Worm (Caenorhabditis elegans) whole organism, mixed stage, embryonic: Measurements from ENCODE around the gene tiar-1.

Source experiments
- lin-13 ChIP-seq: fragments of 150-350 bp; optimal IDR thresholded peaks from 2 replicates; lab custom pipeline; 2014; ENCODE audit warnings: missing biosample characterization, missing genetic modification characterization
- nhr-12 ChIP-seq: fragments of 150-350 bp; optimal IDR thresholded peaks from 2 replicates; lab custom pipeline; 2014; ENCODE audit warnings: missing biosample characterization, missing genetic modification characterization
- nhr-2 ChIP-seq: fragments of 150-350 bp; optimal IDR thresholded peaks from 2 replicates; lab custom pipeline; 2014; ENCODE audit warnings: missing biosample characterization, missing genetic modification characterization
- pha-4 ChIP-seq: fragments of 150-350 bp; optimal IDR thresholded peaks from 2 replicates; lab custom pipeline; 2018; ENCODE audit warnings: missing biosample characterization, missing genetic modification reagents, missing genetic modification characterization
- sem-2 ChIP-seq: fragments of 200-800 bp; sonication (Bioruptor generic); optimal IDR thresholded peaks from 2 replicates; lab custom pipeline; 2018; ENCODE audit warnings: mild to moderate bottlenecking, missing genetic modification characterization, missing compliant biosample characterization
- snpc-4 ChIP-seq: fragments of 150-350 bp; optimal IDR thresholded peaks from 2 replicates; lab custom pipeline; 2014; ENCODE audit warnings: missing biosample characterization, missing genetic modification characterization
- sptf-1 ChIP-seq: sonication (generic microtip); optimal IDR thresholded peaks from 2 replicates; lab custom pipeline; 2017; ENCODE audit warnings: mild to moderate bottlenecking, missing genetic modification characterization, moderate library complexity, missing compliant biosample characterization
- tbx-8 ChIP-seq: fragments of 200-800 bp; sonication (Bioruptor generic); optimal IDR thresholded peaks from 2 replicates; lab custom pipeline; 2018; ENCODE audit warnings: mild to moderate bottlenecking, missing genetic modification characterization, moderate library complexity, missing compliant biosample characterization
- unc-62 ChIP-seq: fragments of 150-350 bp; optimal IDR thresholded peaks from 2 replicates; lab custom pipeline; 2014; ENCODE audit warnings: missing biosample characterization, missing genetic modification reagents, missing genetic modification characterization
- ztf-11 ChIP-seq: fragments of 150-350 bp; optimal IDR thresholded peaks from 2 replicates; lab custom pipeline; 2014; ENCODE audit warnings: missing biosample characterization, missing genetic modification characterization

ce11 chrII:5688959-5689358, 25.7 kb downstream of the tiar-1 start, which contains the start of gene C25H3.11:
- TF ChIP-seq ztf-11 (tag; lab: Kevin White, UChicago) (no peak), pha-4 (no peak), snpc-4 (tag; lab: Kevin White, UChicago) (no peak), sem-2 (GFP tag; lab: Kevin White, UChicago) (no peak), nhr-2 (peak; percentile 12), sptf-1 (tag; lab: Kevin White, UChicago) (no peak), unc-62 (GFP tag; lab: Kevin White, UChicago) (no peak), nhr-12 (tag; lab: Kevin White, UChicago) (no peak), lin-13 (no peak), tbx-8 (GFP tag; lab: Kevin White, UChicago) (no peak)
